Worm (Caenorhabditis elegans) whole organism, young adult: ENCODE data around the gene fbxb-13.

ENCODE experiments used
- Y67H2A.10 ChIP-seq: fragments of 200-800 bp; sonication (Bioruptor generic); conservative IDR thresholded peaks from 2 replicates; pipeline ENCODE4 v1.3.6; 2022; ENCODE audit warnings: missing genetic modification reagents, missing genetic modification characterization, missing compliant biosample characterization
- egl-18 ChIP-seq: fragments of 200-800 bp; sonication (Bioruptor generic); IDR thresholded peaks from 2 replicates; pipeline ENCODE4 v1.3.6; 2022; ENCODE audit warnings: missing genetic modification reagents, missing genetic modification characterization, missing compliant biosample characterization
- hlh-12 ChIP-seq: sonication (generic microtip); optimal IDR thresholded peaks from 2 replicates; lab custom pipeline; 2016; ENCODE audit warnings: missing genetic modification characterization, missing compliant biosample characterization
- unc-62 ChIP-seq: fragments of 150-350 bp; optimal IDR thresholded peaks from 2 replicates; lab custom pipeline; 2014; ENCODE audit warnings: missing biosample characterization, missing genetic modification reagents, missing genetic modification characterization

ce11 chrII:1744183-1744582 is 43.9 kb upstream of the fbxb-13 start, which contains the start of gene clec-19:
- TF ChIP-seq egl-18 (GFP tag; lab: Robert Waterston, UW): no peak
- TF ChIP-seq Y67H2A.10 (GFP tag; lab: Robert Waterston, UW): no peak
- no peak for TF ChIP-seq hlh-12 (tag; lab: Kevin White, UChicago)
- no peak for TF ChIP-seq unc-62 (GFP tag; lab: Kevin White, UChicago)
